Worm (Caenorhabditis elegans) whole organism, late embryonic: Measurements from ENCODE around the gene F41C3.7.

Source experiments
- F13H6.1 ChIP-seq: sonication (generic microtip); optimal IDR thresholded peaks from 2 replicates; lab custom pipeline; 2016; ENCODE audit warnings: missing genetic modification characterization, missing compliant biosample characterization
- K02D7.2 ChIP-seq: sonication (generic microtip); optimal IDR thresholded peaks from 2 replicates; lab custom pipeline; 2017; ENCODE audit warnings: mild to moderate bottlenecking, missing genetic modification characterization, missing compliant biosample characterization
- K09A11.1 ChIP-seq: sonication (generic microtip); optimal IDR thresholded peaks from 2 replicates; lab custom pipeline; 2017; ENCODE audit warnings: antibody characterized with exemption, mild to moderate bottlenecking, missing genetic modification characterization, missing compliant biosample characterization; ENCODE audit not compliant: insufficient read depth
- T23F11.4 ChIP-seq: fragments of 200-800 bp; sonication (Bioruptor generic); optimal IDR thresholded peaks from 2 replicates; lab custom pipeline; 2018; ENCODE audit warnings: mild to moderate bottlenecking, missing genetic modification characterization, missing compliant biosample characterization
- Y22D7AL.16 ChIP-seq: sonication (generic microtip); optimal IDR thresholded peaks from 2 replicates; lab custom pipeline; 2016; ENCODE audit warnings: missing genetic modification characterization, missing compliant biosample characterization
- ahr-1 ChIP-seq: sonication (generic microtip); optimal IDR thresholded peaks from 2 replicates; lab custom pipeline; 2016; ENCODE audit warnings: missing genetic modification characterization, missing compliant biosample characterization
- ceh-18 ChIP-seq: sonication (generic microtip); optimal IDR thresholded peaks from 2 replicates; lab custom pipeline; 2016; ENCODE audit warnings: missing genetic modification characterization, missing compliant biosample characterization
- ceh-2 ChIP-seq: sonication (generic microtip); optimal IDR thresholded peaks from 2 replicates; lab custom pipeline; 2016; ENCODE audit warnings: missing genotype, missing genetic modification characterization, missing compliant biosample characterization
- ceh-22 ChIP-seq: sonication (generic microtip); optimal IDR thresholded peaks from 2 replicates; lab custom pipeline; 2017; ENCODE audit warnings: missing biosample characterization, missing genetic modification characterization
- ceh-24 ChIP-seq: sonication (generic microtip); optimal IDR thresholded peaks from 2 replicates; lab custom pipeline; 2016; ENCODE audit warnings: mild to moderate bottlenecking, missing genetic modification characterization, missing compliant biosample characterization
- ceh-31 ChIP-seq: sonication (generic microtip); optimal IDR thresholded peaks from 2 replicates; lab custom pipeline; 2016; ENCODE audit warnings: missing genetic modification characterization, missing compliant biosample characterization
- ceh-45 ChIP-seq: fragments of 200-800 bp; sonication (Bioruptor generic); IDR thresholded peaks from 2 replicates; pipeline ENCODE4 v1.3.6; 2022; ENCODE audit warnings: missing genetic modification reagents, missing genetic modification characterization, missing compliant biosample characterization
- ceh-48 ChIP-seq: sonication (generic microtip); optimal IDR thresholded peaks from 2 replicates; lab custom pipeline; 2016; ENCODE audit warnings: missing genetic modification characterization, inconsistent platforms, missing compliant biosample characterization
- ceh-6 ChIP-seq: fragments of 200-800 bp; sonication (Bioruptor generic); optimal IDR thresholded peaks from 2 replicates; lab custom pipeline; 2018; ENCODE audit warnings: mild to moderate bottlenecking, missing genetic modification characterization, missing compliant biosample characterization
- ceh-9 ChIP-seq: sonication (generic microtip); optimal IDR thresholded peaks from 2 replicates; lab custom pipeline; 2016; ENCODE audit warnings: mild to moderate bottlenecking, missing genetic modification characterization, inconsistent platforms, missing compliant biosample characterization
- che-1 ChIP-seq: sonication (generic microtip); optimal IDR thresholded peaks from 2 replicates; lab custom pipeline; 2016; ENCODE audit warnings: mild to moderate bottlenecking, missing genetic modification characterization, missing compliant biosample characterization
- dmd-4 ChIP-seq: sonication (generic microtip); optimal IDR thresholded peaks from 2 replicates; lab custom pipeline; 2016; ENCODE audit warnings: borderline replicate concordance, missing genetic modification characterization, missing compliant biosample characterization
- elt-4 ChIP-seq: sonication (generic microtip); optimal IDR thresholded peaks from 2 replicates; lab custom pipeline; 2016; ENCODE audit warnings: missing genetic modification characterization, missing compliant biosample characterization
- ets-4 ChIP-seq: sonication (generic microtip); optimal IDR thresholded peaks from 2 replicates; lab custom pipeline; 2016; ENCODE audit warnings: missing genetic modification characterization, missing compliant biosample characterization
- eyg-1 ChIP-seq: sonication (generic microtip); optimal IDR thresholded peaks from 2 replicates; lab custom pipeline; 2016; ENCODE audit warnings: missing genotype, missing genetic modification characterization, missing compliant biosample characterization
- fkh-6 ChIP-seq: sonication (generic microtip); optimal IDR thresholded peaks from 2 replicates; lab custom pipeline; 2016; ENCODE audit warnings: missing genetic modification characterization, missing compliant biosample characterization
- gmeb-2 ChIP-seq: sonication (generic microtip); optimal IDR thresholded peaks from 2 replicates; lab custom pipeline; 2016; ENCODE audit warnings: missing genetic modification characterization, inconsistent platforms, missing compliant biosample characterization
- hlh-30 ChIP-seq: sonication (generic microtip); optimal IDR thresholded peaks from 2 replicates; lab custom pipeline; 2017; ENCODE audit warnings: antibody characterized with exemption, missing genetic modification characterization, missing compliant biosample characterization; ENCODE audit not compliant: insufficient read depth
- hlh-6 ChIP-seq: sonication (generic microtip); optimal IDR thresholded peaks from 2 replicates; lab custom pipeline; 2016; ENCODE audit warnings: missing genotype, missing genetic modification characterization, missing compliant biosample characterization
- lin-11 ChIP-seq: fragments of 200-800 bp; sonication (Bioruptor generic); optimal IDR thresholded peaks from 2 replicates; lab custom pipeline; 2018; ENCODE audit warnings: mild to moderate bottlenecking, missing genetic modification characterization, missing compliant biosample characterization
- mec-3 ChIP-seq: sonication (generic microtip); optimal IDR thresholded peaks from 2 replicates; lab custom pipeline; 2016; ENCODE audit warnings: borderline replicate concordance, missing genetic modification characterization, missing compliant biosample characterization
- nhr-11 ChIP-seq: fragments of 150-350 bp; optimal IDR thresholded peaks from 2 replicates; lab custom pipeline; 2014; ENCODE audit warnings: missing biosample characterization, missing genetic modification characterization
- pat-9 ChIP-seq: fragments of 200-800 bp; sonication (Bioruptor generic); optimal IDR thresholded peaks from 2 replicates; lab custom pipeline; 2018; ENCODE audit warnings: mild to moderate bottlenecking, missing genetic modification characterization, moderate library complexity, missing compliant biosample characterization
- pha-4 ChIP-seq: fragments of 150-350 bp; optimal IDR thresholded peaks from 2 replicates; lab custom pipeline; 2018; ENCODE audit warnings: missing biosample characterization, missing genetic modification reagents, missing genetic modification characterization
- ref-2 ChIP-seq: sonication (generic microtip); optimal IDR thresholded peaks from 2 replicates; lab custom pipeline; 2016; ENCODE audit warnings: missing genetic modification characterization, missing compliant biosample characterization
- rnt-1 ChIP-seq: sonication (generic microtip); optimal IDR thresholded peaks from 2 replicates; lab custom pipeline; 2016; ENCODE audit warnings: missing genetic modification characterization, missing compliant biosample characterization
- sox-2 ChIP-seq: fragments of 200-800 bp; sonication (Bioruptor generic); IDR thresholded peaks from 2 replicates; pipeline ENCODE4 v1.3.6; 2022; ENCODE audit warnings: missing genetic modification reagents, missing genetic modification characterization, missing compliant biosample characterization
- tbx-2 ChIP-seq: sonication (generic microtip); optimal IDR thresholded peaks from 2 replicates; lab custom pipeline; 2016; ENCODE audit warnings: missing genetic modification characterization, missing compliant biosample characterization
- ttx-3 ChIP-seq: sonication (generic microtip); optimal IDR thresholded peaks from 2 replicates; lab custom pipeline; 2016; ENCODE audit warnings: missing genetic modification reagents, missing genetic modification characterization, missing compliant biosample characterization
- unc-86 ChIP-seq: sonication (generic microtip); optimal IDR thresholded peaks from 2 replicates; lab custom pipeline; 2016; ENCODE audit warnings: missing genetic modification characterization, missing compliant biosample characterization
- zip-5 ChIP-seq: sonication (generic microtip); optimal IDR thresholded peaks from 2 replicates; lab custom pipeline; 2016; ENCODE audit warnings: missing genetic modification characterization, missing compliant biosample characterization

F41C3.7 gene

ce11 chrII:4739984-4740462 lies 10.2 kb downstream of the F41C3.7 start, which contains the start of gene eas-1 (continued):
- TF ChIP-seq ceh-48 (no peak), tbx-2 (tag; lab: Kevin White, UChicago) (peak; percentile 89), rnt-1 (tag; lab: Kevin White, UChicago) (peak; percentile 91), elt-4 (no peak), eyg-1 (tag; lab: Kevin White, UChicago) (peak; percentile 64), ceh-24 (tag; lab: Kevin White, UChicago) (no peak), K02D7.2 (tag; lab: Kevin White, UChicago) (no peak), pat-9 (tag; lab: Kevin White, UChicago) (no peak), ceh-9 (tag; lab: Kevin White, UChicago) (no peak), ceh-45 (GFP tag; lab: Robert Waterston, UW) (no peak), zip-5 (tag; lab: Kevin White, UChicago) (peak; percentile 74), ceh-31 (tag; lab: Kevin White, UChicago) (peak; percentile 96), fkh-6 (tag; lab: Kevin White, UChicago) (peak; percentile 34), Y22D7AL.16 (tag; lab: Kevin White, UChicago) (no peak), ceh-2 (tag; lab: Kevin White, UChicago) (peak; percentile 89), ceh-6 (GFP tag; lab: Kevin White, UChicago) (peak; percentile 34), sox-2 (GFP tag; lab: Robert Waterston, UW) (no peak), mec-3 (tag; lab: Kevin White, UChicago) (peak; percentile 77), F13H6.1 (tag; lab: Kevin White, UChicago) (peak; percentile 54), ttx-3 (tag; lab: Kevin White, UChicago) (peak; percentile 9), ref-2 (tag; lab: Kevin White, UChicago) (peak; percentile 86), lin-11 (tag; lab: Kevin White, UChicago) (no peak), T23F11.4 (GFP tag; lab: Kevin White, UChicago) (no peak), ceh-18 (tag; lab: Kevin White, UChicago) (peak; percentile 17), ahr-1 (tag; lab: Kevin White, UChicago) (no peak), ets-4 (peak; percentile 86), che-1 (tag; lab: Kevin White, UChicago) (no peak), hlh-6 (tag; lab: Kevin White, UChicago) (no peak), hlh-30 (tag; lab: Kevin White, UChicago) (peak; percentile 83)

ce11 chrII:4741527-4742187 lies 11.8 kb downstream of the F41C3.7 start, which contains the start of gene acs-11:
TSS of gene acs-11 (plus strand) at chrII:4742137.
- TF ChIP-seq che-1 (tag; lab: Kevin White, UChicago) = no peak
- TF ChIP-seq dmd-4 (tag; lab: Kevin White, UChicago) = no peak

ce11 chrII:4745281-4745680 lies 15.4 kb downstream of the F41C3.7 start:
- TF ChIP-seq ceh-48 (no peak), gmeb-2 (tag; lab: Kevin White, UChicago) (no peak), unc-86 (tag; lab: Kevin White, UChicago) (no peak), K09A11.1 (tag; lab: Kevin White, UChicago) (no peak), che-1 (tag; lab: Kevin White, UChicago) (no peak), ceh-22 (tag; lab: Kevin White, UChicago) (no peak), pha-4 (tag; lab: Kevin White, UChicago) (no peak)

- TF ChIP-seq nhr-11 (tag; lab: Kevin White, UChicago) = no peak
- TF ChIP-seq hlh-30 (tag; lab: Kevin White, UChicago) = peak; percentile 22
Observed at ce11 chrII:4747063-4747462, 17.2 kb downstream of the F41C3.7 start.
